Fruit fly (Drosophila melanogaster): Measurements from ENCODE around the gene Efa6.

Efa6 gene

dm6 chr3R:22589311-22589710 is 1.8 kb downstream of the Efa6 start (continued):
- TF ChIP-seq CG9139 (GFP tag; optimal IDR thresholded peaks at IDR 0.05): peak; percentile 53
- peak; percentile 47 for TF ChIP-seq CG6276 (GFP tag; optimal IDR thresholded peaks at IDR 0.05)
- no peak for TF ChIP-seq CG11294 (GFP tag; IDR thresholded peaks at IDR 0.05)
- no peak for TF ChIP-seq Eip93F (GFP tag; optimal IDR thresholded peaks at IDR 0.05)
- TF ChIP-seq CG8119 (GFP tag; IDR thresholded peaks at IDR 0.05): peak; percentile 28; the same call in 1 of the 3 replicates
- TF ChIP-seq CG11902 (GFP tag; optimal IDR thresholded peaks at IDR 0.05): no peak
- peak; percentile 43 for TF ChIP-seq Eip78C (GFP tag)
- TF ChIP-seq Ets21C (GFP tag; optimal IDR thresholded peaks at IDR 0.05): no peak
- TF ChIP-seq CG10669 (GFP tag; optimal IDR thresholded peaks at IDR 0.05): peak; percentile 42
- peak; percentile 17 for TF ChIP-seq CG10631 (GFP tag; optimal IDR thresholded peaks at IDR 0.05)
- TF ChIP-seq fd85E (GFP tag; optimal IDR thresholded peaks at IDR 0.05): no peak

dm6 chr3R:22590668-22591275 is 3.2 kb downstream of the Efa6 start:
- TF ChIP-seq svp (GFP tag): peak; percentile 62
- no peak for TF ChIP-seq Blimp-1 (GFP tag; optimal IDR thresholded peaks at IDR 0.05)
- no peak for TF ChIP-seq CG10669 (GFP tag; optimal IDR thresholded peaks at IDR 0.05)
- TF ChIP-seq Met (GFP tag; optimal IDR thresholded peaks at IDR 0.05): peak; percentile 50
- TF ChIP-seq dsx (GFP tag; optimal IDR thresholded peaks at IDR 0.05; ENCODE audit: poor library complexity, severe bottlenecking): no peak
- peak; percentile 72 for TF ChIP-seq pdm3 (GFP tag; optimal IDR thresholded peaks at IDR 0.05)
- peak; percentile 7 for TF ChIP-seq CG7368 (GFP tag; optimal IDR thresholded peaks at IDR 0.05)
- TF ChIP-seq salr (GFP tag; optimal IDR thresholded peaks at IDR 0.05): peak in 1 of 2 experiments; percentile 65
- TF ChIP-seq Eip78C (GFP tag): peak; percentile 79
- TF ChIP-seq CG6163 (GFP tag; IDR thresholded peaks at IDR 0.05): peak; percentile 39; the same call in 2 of the 3 replicates
- peak; percentile 62 for TF ChIP-seq Eip75B (GFP tag; optimal IDR thresholded peaks at IDR 0.05)
- TF ChIP-seq CG8632 (GFP tag; optimal IDR thresholded peaks at IDR 0.05): peak; percentile 45
- TF ChIP-seq CG6808 (GFP tag; optimal IDR thresholded peaks at IDR 0.05): peak; percentile 22
- no peak for TF ChIP-seq CG11902 (GFP tag; optimal IDR thresholded peaks at IDR 0.05)
- TF ChIP-seq Ets96B (tag; optimal IDR thresholded peaks at IDR 0.05): peak; percentile 37
- peak; percentile 24 for TF ChIP-seq CG11762 (GFP tag; optimal IDR thresholded peaks at IDR 0.05; ENCODE audit: insufficient read depth)
- TF ChIP-seq dac (GFP tag; optimal IDR thresholded peaks at IDR 0.05): peak; percentile 68
- TF ChIP-seq vri (GFP tag; optimal IDR thresholded peaks at IDR 0.05): no peak
- TF ChIP-seq Hr38 (GFP tag; optimal IDR thresholded peaks at IDR 0.05): no peak
- TF ChIP-seq Ets21C (GFP tag; optimal IDR thresholded peaks at IDR 0.05): peak; percentile 10
- peak; percentile 70 for TF ChIP-seq Sox14 (GFP tag; optimal IDR thresholded peaks at IDR 0.05)
- TF ChIP-seq Sox102F (GFP tag; optimal IDR thresholded peaks at IDR 0.05): peak; percentile 22
- peak; percentile 48 for TF ChIP-seq Hr39 (GFP tag; optimal IDR thresholded peaks at IDR 0.05)
- TF ChIP-seq CG8319 (GFP tag; optimal IDR thresholded peaks at IDR 0.05): no peak
- peak in 1 of 2 experiments; percentile 15 for TF ChIP-seq ss (GFP tag; optimal IDR thresholded peaks at IDR 0.05)
- peak; percentile 23 for TF ChIP-seq Smox (GFP tag; optimal IDR thresholded peaks at IDR 0.05)
- peak; percentile 76 for TF ChIP-seq net (GFP tag; optimal IDR thresholded peaks at IDR 0.05)
- TF ChIP-seq eg (GFP tag; IDR thresholded peaks at IDR 0.05): peak; percentile 64; the same call in 1 of the 3 replicates
- peak; percentile 92 for TF ChIP-seq CG32006 (GFP tag; optimal IDR thresholded peaks at IDR 0.05)
- TF ChIP-seq CG3919 (GFP tag; optimal IDR thresholded peaks at IDR 0.05): peak; percentile 55
- peak; percentile 66 for TF ChIP-seq OdsH (GFP tag; optimal IDR thresholded peaks at IDR 0.05)
- no peak for TF ChIP-seq fd85E (GFP tag; optimal IDR thresholded peaks at IDR 0.05)
- peak; percentile 4 for TF ChIP-seq cyc (GFP tag; optimal IDR thresholded peaks at IDR 0.05)
- TF ChIP-seq CG8119 (GFP tag; IDR thresholded peaks at IDR 0.05): peak; percentile 71; the same call in 2 of the 3 replicates
- peak; percentile 76 for TF ChIP-seq fkh (GFP tag; optimal IDR thresholded peaks at IDR 0.05)
- peak; percentile 55 for TF ChIP-seq CG6792 (GFP tag; optimal IDR thresholded peaks at IDR 0.05)
- no peak for TF ChIP-seq CG6854 (GFP tag; optimal IDR thresholded peaks at IDR 0.05)
- peak; percentile 21 for TF ChIP-seq CG3032 (tag; optimal IDR thresholded peaks at IDR 0.05)
- TF ChIP-seq CG10631 (GFP tag; optimal IDR thresholded peaks at IDR 0.05): peak; percentile 67
- peak; percentile 40 for TF ChIP-seq fd59A (GFP tag; optimal IDR thresholded peaks at IDR 0.05)
- peak; percentile 44 for TF ChIP-seq CG31627 (GFP tag; optimal IDR thresholded peaks at IDR 0.05)
- TF ChIP-seq topi (GFP tag; optimal IDR thresholded peaks at IDR 0.05): peak; percentile 16
- peak; percentile 71 for TF ChIP-seq CG15336 (GFP tag; IDR thresholded peaks at IDR 0.05)
- TF ChIP-seq CG6276 (GFP tag; optimal IDR thresholded peaks at IDR 0.05): peak; percentile 77
- no peak for TF ChIP-seq Sox15 (GFP tag; optimal IDR thresholded peaks at IDR 0.05)

All from whole organism, prepupa.